Fruit fly (Drosophila melanogaster) whole organism, pupa: ENCODE results near the gene beta-Spec.

ENCODE experiments used
- CG10348 ChIP-seq: fragments of 200-800 bp; sonication (Bioruptor generic); IDR thresholded peaks from 2 replicates; pipeline ENCODE4 v1.3.6; 2022; ENCODE audit warnings: missing biosample characterization, missing genetic modification characterization
- CG13204 ChIP-seq: fragments of 200-800 bp; sonication (Bioruptor generic); optimal IDR thresholded peaks from 2 replicates; lab custom pipeline; 2018; ENCODE audit warnings: missing biosample characterization, mild to moderate bottlenecking, missing genetic modification characterization, moderate library complexity
- CG15710 ChIP-seq: fragments of 200-800 bp; sonication (Bioruptor generic); optimal IDR thresholded peaks from 2 replicates; lab custom pipeline; 2018; ENCODE audit warnings: missing biosample characterization, mild to moderate bottlenecking, missing genetic modification characterization, moderate library complexity
- CG17806 ChIP-seq: fragments of 200-800 bp; sonication (Bioruptor generic); optimal IDR thresholded peaks from 2 replicates; lab custom pipeline; 2018; ENCODE audit warnings: missing biosample characterization, mild to moderate bottlenecking, missing genetic modification characterization, moderate library complexity
- CG32121 ChIP-seq: fragments of 200-800 bp; sonication (Bioruptor generic); IDR thresholded peaks from 2 replicates; pipeline ENCODE4 v1.3.6; 2022; ENCODE audit warnings: missing biosample characterization, missing genetic modification characterization
- CG34367 ChIP-seq: fragments of 200-800 bp; sonication (Bioruptor generic); optimal IDR thresholded peaks from 2 replicates; lab custom pipeline; 2018; ENCODE audit warnings: missing biosample characterization, mild to moderate bottlenecking, missing genetic modification characterization
- CG8301 ChIP-seq: fragments of 200-800 bp; sonication (Bioruptor generic); optimal IDR thresholded peaks from 2 replicates; lab custom pipeline; 2018; ENCODE audit warnings: missing biosample characterization, mild to moderate bottlenecking, missing genetic modification characterization
- CG9948 ChIP-seq: fragments of 200-800 bp; sonication (Bioruptor generic); optimal IDR thresholded peaks from 2 replicates; lab custom pipeline; 2018; ENCODE audit warnings: missing biosample characterization, mild to moderate bottlenecking, missing genetic modification characterization, moderate library complexity
- D1 ChIP-seq: fragments of 200-800 bp; sonication (Bioruptor generic); optimal IDR thresholded peaks from 2 replicates; lab custom pipeline; 2018; ENCODE audit warnings: missing biosample characterization, mild to moderate bottlenecking, missing genetic modification characterization, moderate library complexity
- EcR ChIP-seq: fragments of 200-800 bp; sonication (Bioruptor generic); optimal IDR thresholded peaks from 3 replicates; lab custom pipeline; 2019; ENCODE audit warnings: missing biosample characterization, missing genetic modification characterization, mild to moderate bottlenecking, moderate library complexity, missing genetic modification reagents
- Ets98B ChIP-seq: fragments of 200-800 bp; sonication (Bioruptor generic); IDR thresholded peaks from 2 replicates; pipeline ENCODE4 v1.3.6; 2022; ENCODE audit warnings: missing biosample characterization, missing genetic modification characterization
- Snoo ChIP-seq: fragments of 200-800 bp; sonication (Bioruptor generic); optimal IDR thresholded peaks from 3 replicates; lab custom pipeline; 2017; ENCODE audit warnings: missing biosample characterization, mild to moderate bottlenecking, missing genetic modification characterization, inconsistent platforms
- fd96Ca ChIP-seq: fragments of 200-800 bp; sonication (Bioruptor generic); IDR thresholded peaks from 3 replicates; pipeline ENCODE4 v1.3.6; 2022; ENCODE audit warnings: missing biosample characterization, missing genetic modification characterization
- gl ChIP-seq: fragments of 200-800 bp; sonication (Bioruptor generic); optimal IDR thresholded peaks from 2 replicates; lab custom pipeline; 2018; ENCODE audit warnings: missing biosample characterization, mild to moderate bottlenecking, missing genetic modification characterization

dm6 chrX:17695641-17696040 lies 38.5 kb downstream of the beta-Spec start:
- TF ChIP-seq CG15710 (tag; lab: Kevin White, UChicago), result no peak
- no peak for TF ChIP-seq CG17806 (tag; lab: Kevin White, UChicago)
- TF ChIP-seq fd96Ca, result no peak
- TF ChIP-seq EcR (GFP tag; lab: Kevin White, UChicago), result peak; percentile 75
- no peak for TF ChIP-seq Ets98B (GFP tag; lab: Robert Waterston, UW)
- TF ChIP-seq CG8301 (tag; lab: Kevin White, UChicago), result no peak
- no peak for TF ChIP-seq CG32121 (GFP tag; lab: Robert Waterston, UW)
- TF ChIP-seq CG10348 (GFP tag; lab: Robert Waterston, UW), result no peak
- TF ChIP-seq Snoo (tag; lab: Kevin White, UChicago), result no peak
- TF ChIP-seq CG34367 (tag; lab: Kevin White, UChicago), result no peak
- TF ChIP-seq CG13204, result no peak
- TF ChIP-seq gl, result no peak
- TF ChIP-seq CG9948, result no peak
- TF ChIP-seq D1, result peak; percentile 42
